Worm (Caenorhabditis elegans): ENCODE results near the gene col-177.

col-177 gene

ce11 chrX:11031047-11031695, 29.5 kb upstream of the col-177 start (continued):
- TF ChIP-seq mab-9 (GFP tag; IDR thresholded peaks at IDR 0.05) (peak; percentile 72), grh-1 (GFP tag; IDR thresholded peaks at IDR 0.05) (peak; percentile 82), lsy-2 (tag; optimal IDR thresholded peaks at IDR 0.05) (peak; percentile 75 to 89), egl-27 (tag; optimal IDR thresholded peaks at IDR 0.05) (peak; percentile 63 to 67), jun-1 (tag; optimal IDR thresholded peaks at IDR 0.05) (peak; percentile 86), pqm-1 (tag; optimal IDR thresholded peaks at IDR 0.05) (no peak), nhr-28 (tag; optimal IDR thresholded peaks at IDR 0.05) (no peak), rnt-1 (tag; optimal IDR thresholded peaks at IDR 0.05) (peak; percentile 93), ama-1 (optimal IDR thresholded peaks at IDR 0.05) (peak; percentile 19), nhr-19 (GFP tag; conservative IDR thresholded peaks at IDR 0.05) (peak; percentile 83), zag-1 (tag; optimal IDR thresholded peaks at IDR 0.05) (peak; percentile 72), ceh-88 (GFP tag; IDR thresholded peaks at IDR 0.05) (peak; percentile 69), irx-1 (tag; optimal IDR thresholded peaks at IDR 0.05) (peak; percentile 85), fkh-8 (tag; optimal IDR thresholded peaks at IDR 0.05) (peak; percentile 89), aha-1 (tag; optimal IDR thresholded peaks at IDR 0.05) (peak; percentile 82), nhr-11 (tag; optimal IDR thresholded peaks at IDR 0.05) (peak; percentile 76), nhr-71 (tag; optimal IDR thresholded peaks at IDR 0.05) (peak; percentile 97), tbx-2 (tag; optimal IDR thresholded peaks at IDR 0.05) (peak; percentile 97), sptf-1 (tag; optimal IDR thresholded peaks at IDR 0.05) (no peak), blmp-1 (tag; optimal IDR thresholded peaks at IDR 0.05) (peak; percentile 57), C34B4.2 (tag; optimal IDR thresholded peaks at IDR 0.05) (no peak), mep-1 (tag; optimal IDR thresholded peaks at IDR 0.05) (peak; percentile 73), fos-1 (tag; optimal IDR thresholded peaks at IDR 0.05) (peak; percentile 66), nhr-85 (tag) (peak; percentile 97), unc-86 (tag; optimal IDR thresholded peaks at IDR 0.05) (peak; percentile 93), hlh-4 (tag; optimal IDR thresholded peaks at IDR 0.05) (no peak), ceh-82 (tag; optimal IDR thresholded peaks at IDR 0.05) (peak; percentile 38 to 77 (median 72)), lir-3 (tag; optimal IDR thresholded peaks at IDR 0.05; ENCODE audit: poor library complexity) (peak; percentile 86), efl-1 (optimal IDR thresholded peaks at IDR 0.05) (peak; percentile 64 to 73), efl-1 (GFP tag; optimal IDR thresholded peaks at IDR 0.05 in 1 of 2) (peak; percentile 27 to 95), C16A3.4 (tag; optimal IDR thresholded peaks at IDR 0.05) (peak; percentile 88), sox-4 (tag; optimal IDR thresholded peaks at IDR 0.05) (peak; percentile 80), ces-1 (GFP tag; optimal IDR thresholded peaks at IDR 0.05) (no peak), ceh-63 (GFP tag; optimal IDR thresholded peaks at IDR 0.05) (peak; percentile 33), ceh-8 (GFP tag; optimal IDR thresholded peaks at IDR 0.05) (peak; percentile 64), isw-1 (GFP tag; IDR thresholded peaks at IDR 0.05) (peak; percentile 71), ztf-4 (tag; optimal IDR thresholded peaks at IDR 0.05) (peak; percentile 86), nhr-90 (tag; optimal IDR thresholded peaks at IDR 0.05; ENCODE audit: poor library complexity) (peak; percentile 89), nhr-77 (tag; optimal IDR thresholded peaks at IDR 0.05) (peak; percentile 91), vab-15 (tag; optimal IDR thresholded peaks at IDR 0.05) (no peak), lin-14 (GFP tag; optimal IDR thresholded peaks at IDR 0.05) (peak; percentile 99), fkh-4 (tag; optimal IDR thresholded peaks at IDR 0.05; ENCODE audit: borderline replicate concordance) (peak; percentile 43), skn-1 (tag; optimal IDR thresholded peaks at IDR 0.05) (peak; percentile 73), nhr-47 (tag; optimal IDR thresholded peaks at IDR 0.05) (peak; percentile 94), fkh-10 (GFP tag; optimal IDR thresholded peaks at IDR 0.05) (peak; percentile 86)
